Worm (Caenorhabditis elegans) whole organism, L4 larva: ENCODE measurements around the gene alg-1.
A peak's percentile ranks its signal among the peaks of the same experiment; 100 is the strongest.

Source experiments
- F44E2.7 ChIP-seq: fragments of 200-800 bp; sonication (Bioruptor generic); IDR thresholded peaks from 2 replicates; pipeline ENCODE4 v2.1.2; 2022; ENCODE audit warnings: missing genetic modification characterization, missing compliant biosample characterization
- F49E8.2 ChIP-seq: sonication (generic microtip); optimal IDR thresholded peaks from 2 replicates; lab custom pipeline; 2016; ENCODE audit warnings: missing compliant biosample characterization, mild to moderate bottlenecking, missing genetic modification characterization, borderline replicate concordance
- R02D3.7 ChIP-seq: fragments of 150-350 bp; sonication (generic microtip); optimal IDR thresholded peaks from 3 replicates; lab custom pipeline; 2014; ENCODE audit warnings: missing biosample characterization, missing genetic modification characterization
- T20F7.1 ChIP-seq: fragments of 200-800 bp; sonication (Bioruptor generic); optimal IDR thresholded peaks from 2 replicates; lab custom pipeline; 2018; ENCODE audit warnings: mild to moderate bottlenecking, missing genetic modification characterization, missing compliant biosample characterization
- arid-1 ChIP-seq: fragments of 200-800 bp; sonication (Bioruptor generic); conservative IDR thresholded peaks from 2 replicates; pipeline ENCODE4 v1.3.6; 2022; ENCODE audit warnings: missing genetic modification reagents, missing genetic modification characterization, missing compliant biosample characterization
- ceh-44 ChIP-seq: fragments of 200-800 bp; sonication (Bioruptor generic); IDR thresholded peaks from 2 replicates; pipeline ENCODE4 v1.3.6; 2022; ENCODE audit warnings: missing genetic modification reagents, missing genetic modification characterization, missing compliant biosample characterization
- daf-16 ChIP-seq, 3 experiments: sonication (generic microtip); optimal IDR thresholded peaks; 2 replicates each; lab custom pipeline; 2016 to 2017; ENCODE audit warnings: missing genetic modification characterization in 3 of 3, missing genetic modification reagents in 3 of 3, mild to moderate bottlenecking in 2 of 3, missing compliant biosample characterization in 2 of 3, missing biosample characterization in 1 of 3, moderate library complexity in 1 of 3
- dmd-6 ChIP-seq: fragments of 200-800 bp; sonication (Bioruptor generic); IDR thresholded peaks from 2 replicates; pipeline ENCODE4 v1.3.6; 2022; ENCODE audit warnings: missing genetic modification reagents, missing genetic modification characterization, missing compliant biosample characterization
- dve-1 ChIP-seq: sonication (generic microtip); optimal IDR thresholded peaks from 2 replicates; lab custom pipeline; 2017; ENCODE audit warnings: antibody characterized with exemption, mild to moderate bottlenecking, missing genetic modification characterization, missing compliant biosample characterization; ENCODE audit not compliant: insufficient read depth
- egl-43 ChIP-seq: fragments of 200-800 bp; sonication (Bioruptor generic); IDR thresholded peaks from 2 replicates; pipeline ENCODE4 v1.3.6; 2022; ENCODE audit warnings: missing genetic modification reagents, missing genetic modification characterization, missing compliant biosample characterization
- hif-1 ChIP-seq, 2 experiments: sonication (generic microtip); optimal IDR thresholded peaks; 2 replicates each; lab custom pipeline; 2016 to 2017; ENCODE audit warnings: missing compliant biosample characterization in 2 of 2, missing genetic modification characterization in 2 of 2, missing genetic modification reagents in 2 of 2, missing genotype in 2 of 2, mild to moderate bottlenecking in 1 of 2
- hlh-11 ChIP-seq: fragments of 200-800 bp; sonication (Bioruptor generic); optimal IDR thresholded peaks from 2 replicates; lab custom pipeline; 2018; ENCODE audit warnings: mild to moderate bottlenecking, missing genetic modification characterization, missing compliant biosample characterization
- hlh-30 ChIP-seq: sonication (generic microtip); optimal IDR thresholded peaks from 2 replicates; lab custom pipeline; 2017; ENCODE audit warnings: antibody characterized with exemption, mild to moderate bottlenecking, missing genetic modification characterization, missing compliant biosample characterization; ENCODE audit not compliant: insufficient read depth
- lim-7 ChIP-seq: fragments of 200-800 bp; sonication (Bioruptor generic); IDR thresholded peaks from 2 replicates; pipeline ENCODE4 v1.3.6; 2022; ENCODE audit warnings: missing genetic modification characterization, missing compliant biosample characterization
- lin-38 ChIP-seq: fragments of 200-800 bp; sonication (Bioruptor generic); IDR thresholded peaks from 2 replicates; pipeline ENCODE4 v1.3.6; 2022; ENCODE audit warnings: missing genetic modification reagents, missing genetic modification characterization, missing compliant biosample characterization
- mxl-3 ChIP-seq: fragments of 200-800 bp; sonication (Bioruptor generic); optimal IDR thresholded peaks from 2 replicates; lab custom pipeline; 2018; ENCODE audit warnings: mild to moderate bottlenecking, missing genetic modification characterization, missing compliant biosample characterization
- nhr-102 ChIP-seq: sonication (generic microtip); optimal IDR thresholded peaks from 2 replicates; lab custom pipeline; 2016; ENCODE audit warnings: mild to moderate bottlenecking, missing genetic modification characterization, moderate library complexity, missing compliant biosample characterization
- nhr-237 ChIP-seq: sonication (generic microtip); optimal IDR thresholded peaks from 2 replicates; lab custom pipeline; 2017; ENCODE audit warnings: missing biosample characterization, missing genetic modification characterization
- nhr-28 ChIP-seq: fragments of 150-350 bp; optimal IDR thresholded peaks from 2 replicates; lab custom pipeline; 2014; ENCODE audit warnings: missing biosample characterization, missing genetic modification characterization
- pha-4 ChIP-seq, 2 experiments: fragments of 150-350 bp in 1 of 2; fragments of 200-800 bp in 1 of 2; sonication (Bioruptor generic) in 1 of 2; IDR thresholded peaks in 1 of 2; optimal IDR thresholded peaks in 1 of 2; 2 replicates each; pipeline versions ENCODE4 v1.3.6 to Lab custom; 2014 to 2022; ENCODE audit warnings: missing genetic modification characterization in 2 of 2, missing genetic modification reagents in 2 of 2, missing biosample characterization in 1 of 2, missing compliant biosample characterization in 1 of 2
- pqm-1 ChIP-seq: sonication (generic microtip); optimal IDR thresholded peaks from 2 replicates; lab custom pipeline; 2017; ENCODE audit warnings: missing biosample characterization, missing genetic modification characterization
- rbr-2 ChIP-seq: sonication (generic microtip); optimal IDR thresholded peaks from 2 replicates; lab custom pipeline; 2016; ENCODE audit warnings: missing genotype, missing genetic modification characterization, missing compliant biosample characterization
- set-16 ChIP-seq: fragments of 200-800 bp; sonication (Bioruptor generic); IDR thresholded peaks from 2 replicates; pipeline ENCODE4 v1.3.6; 2022; ENCODE audit warnings: missing genetic modification reagents, missing genetic modification characterization, missing compliant biosample characterization
- snpc-4 ChIP-seq: fragments of 150-350 bp; optimal IDR thresholded peaks from 2 replicates; lab custom pipeline; 2014; ENCODE audit warnings: missing biosample characterization, missing genetic modification characterization
- tag-97 ChIP-seq: fragments of 200-800 bp; sonication (Bioruptor generic); IDR thresholded peaks from 2 replicates; pipeline ENCODE4 v1.3.6; 2022; ENCODE audit warnings: missing genetic modification characterization, missing compliant biosample characterization
- unc-39 ChIP-seq: sonication (generic microtip); optimal IDR thresholded peaks from 2 replicates; lab custom pipeline; 2017; ENCODE audit warnings: missing biosample characterization, missing genetic modification characterization
- unc-62 ChIP-seq, 3 experiments: fragments of 150-350 bp in 1 of 3; sonication (generic microtip); optimal IDR thresholded peaks in 2 of 3; peaks in 1 of 3; 1 replicate in 1 of 3; 2 replicates in 2 of 3; lab custom pipeline; 2014 to 2017; ENCODE audit warnings: missing biosample characterization in 3 of 3, missing genetic modification characterization in 3 of 3, missing genetic modification reagents in 3 of 3, missing genotype in 1 of 3
- zfp-2 ChIP-seq: sonication (generic microtip); optimal IDR thresholded peaks from 2 replicates; lab custom pipeline; 2016; ENCODE audit warnings: mild to moderate bottlenecking, missing genetic modification characterization, missing compliant biosample characterization

Gene alg-1

DNA sequence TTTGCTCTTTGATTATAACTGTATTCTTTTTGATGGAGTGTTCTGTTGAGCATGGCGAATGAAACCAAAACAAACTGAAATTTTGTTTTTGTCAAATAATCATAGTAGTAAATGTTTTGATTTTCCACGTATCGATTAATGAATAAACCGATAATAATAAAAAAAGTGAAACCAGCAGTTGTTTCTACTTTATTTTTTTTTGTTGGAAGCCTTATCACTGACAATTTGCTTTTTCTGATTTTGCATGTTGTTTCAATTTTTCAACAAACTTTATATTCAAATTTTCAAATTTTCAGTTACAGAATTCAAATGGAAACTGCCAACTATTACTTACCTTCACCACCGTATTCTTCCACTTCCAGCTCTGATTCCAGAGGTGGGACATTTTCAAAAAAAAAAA, 14.3 kb upstream of the alg-1 start, which contains the start of gene elt-3:
elt-3 (plus strand) TSS at position 301 of the 400 bp plus-strand sequence.
- TF ChIP-seq zfp-2 (tag; lab: Kevin White, UChicago) (no peak), F49E8.2 (tag; lab: Kevin White, UChicago) (no peak), lim-7 (no peak), lin-38 (GFP tag; lab: Robert Waterston, UW) (no peak), rbr-2 (tag; lab: Kevin White, UChicago) (no peak), nhr-28 (tag; lab: Kevin White, UChicago) (no peak)

DNA sequence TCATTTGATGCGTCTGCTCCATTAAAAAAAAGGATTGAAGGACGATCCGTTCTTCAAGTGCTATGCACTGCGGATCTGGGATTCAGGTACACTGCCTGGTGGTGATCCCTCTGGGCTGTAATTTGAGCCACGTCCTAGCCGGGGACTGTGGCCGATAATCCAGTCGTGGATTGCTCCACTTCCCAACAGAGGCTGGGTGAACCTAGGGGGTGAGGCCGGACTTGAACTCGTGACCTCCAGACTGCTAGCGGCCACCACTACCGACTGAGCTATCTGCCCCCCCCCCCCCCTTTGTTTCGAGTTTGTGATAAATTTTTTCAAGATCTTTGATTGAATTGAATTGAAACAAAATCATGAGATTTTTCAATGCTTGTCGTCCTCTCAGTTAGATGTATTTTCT, 13.3 kb upstream of the alg-1 start:
- TF ChIP-seq set-16 (GFP tag; lab: Robert Waterston, UW) (peak; percentile 83), ceh-44 (GFP tag; lab: Robert Waterston, UW) (0 out of 2 replicates have a peak, but pooled peaks have one; percentile 9)

DNA sequence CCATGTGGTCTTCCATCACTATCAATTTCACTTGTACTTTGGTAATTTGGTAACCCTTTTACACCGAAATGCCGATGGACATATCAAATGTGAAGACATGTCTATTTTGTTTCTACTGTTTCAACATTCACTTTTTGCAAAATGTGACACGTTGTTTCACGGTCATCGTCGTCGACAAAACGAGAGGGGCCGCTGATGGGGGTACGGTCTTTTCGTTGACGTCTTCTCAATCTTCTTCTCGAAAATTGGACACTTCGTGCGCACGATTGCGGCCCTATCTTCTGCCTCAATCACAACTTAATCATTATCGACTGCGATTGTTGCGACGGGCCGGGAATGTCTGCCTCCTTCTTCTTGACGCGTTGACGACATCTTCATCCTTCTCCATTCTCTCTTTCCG, 12.2 kb upstream of the alg-1 start:
- peak in 1 of 2 experiments; percentile 79 for TF ChIP-seq unc-62 (GFP tag; optimal IDR thresholded peaks at IDR 0.05 in 1 of 2; lab: Kevin White, UChicago)
- TF ChIP-seq unc-62 (tag; optimal IDR thresholded peaks at IDR 0.05; lab: Kevin White, UChicago): no peak
- TF ChIP-seq pha-4 (GFP tag; IDR thresholded peaks at IDR 0.05; lab: Robert Waterston, UW): no peak
- no peak for TF ChIP-seq pha-4 (tag; optimal IDR thresholded peaks at IDR 0.05; lab: Kevin White, UChicago)
- peak; percentile 4 for TF ChIP-seq nhr-28 (tag; lab: Kevin White, UChicago)
- no peak for TF ChIP-seq tag-97 (GFP tag; lab: Robert Waterston, UW)
- no peak for TF ChIP-seq hif-1 (tag; optimal IDR thresholded peaks at IDR 0.05; lab: Kevin White, UChicago)
- TF ChIP-seq hlh-11 (tag; lab: Kevin White, UChicago): peak; percentile 23
- peak; percentile 50 for TF ChIP-seq mxl-3

DNA sequence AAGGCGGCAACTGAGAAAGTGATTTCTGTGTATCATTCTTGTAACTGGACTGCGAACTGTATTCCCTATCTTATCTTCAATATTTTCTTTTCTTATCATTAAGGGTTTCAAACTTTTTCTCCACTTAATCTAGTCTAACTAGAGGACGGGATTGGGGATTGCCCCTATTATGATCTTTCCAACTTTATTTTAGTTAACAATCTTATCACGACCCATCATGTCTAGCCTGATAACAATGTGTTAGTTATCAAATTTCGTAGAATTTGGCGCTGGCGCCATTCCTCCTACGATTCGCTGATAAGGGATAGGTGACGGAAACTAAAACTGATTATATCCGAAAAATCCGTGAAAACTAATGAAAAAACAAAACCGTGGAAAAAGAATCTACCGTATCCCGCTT, 11.6 kb upstream of the alg-1 start:
- peak in 1 of 2 experiments; percentile 84 for TF ChIP-seq unc-62 (GFP tag; optimal IDR thresholded peaks at IDR 0.05 in 1 of 2; lab: Kevin White, UChicago)
- TF ChIP-seq unc-62 (tag; optimal IDR thresholded peaks at IDR 0.05; lab: Kevin White, UChicago): no peak
- peak; percentile 44 for TF ChIP-seq dve-1
- TF ChIP-seq nhr-102: no peak
- TF ChIP-seq dmd-6 (GFP tag; lab: Robert Waterston, UW): peak; percentile 67
- TF ChIP-seq nhr-28 (tag; lab: Kevin White, UChicago): peak; percentile 32
- TF ChIP-seq daf-16 (GFP tag; optimal IDR thresholded peaks at IDR 0.05; lab: Kevin White, UChicago): no peak
- TF ChIP-seq daf-16 (tag; optimal IDR thresholded peaks at IDR 0.05; lab: Kevin White, UChicago): peak; percentile 39
- peak; percentile 55 for TF ChIP-seq hlh-11 (tag; lab: Kevin White, UChicago)
- no peak for TF ChIP-seq F44E2.7 (GFP tag; lab: Robert Waterston, UW)
- TF ChIP-seq R02D3.7 (tag; lab: Kevin White, UChicago): no peak
- peak; percentile 88 for TF ChIP-seq pqm-1 (tag; lab: Kevin White, UChicago)

DNA sequence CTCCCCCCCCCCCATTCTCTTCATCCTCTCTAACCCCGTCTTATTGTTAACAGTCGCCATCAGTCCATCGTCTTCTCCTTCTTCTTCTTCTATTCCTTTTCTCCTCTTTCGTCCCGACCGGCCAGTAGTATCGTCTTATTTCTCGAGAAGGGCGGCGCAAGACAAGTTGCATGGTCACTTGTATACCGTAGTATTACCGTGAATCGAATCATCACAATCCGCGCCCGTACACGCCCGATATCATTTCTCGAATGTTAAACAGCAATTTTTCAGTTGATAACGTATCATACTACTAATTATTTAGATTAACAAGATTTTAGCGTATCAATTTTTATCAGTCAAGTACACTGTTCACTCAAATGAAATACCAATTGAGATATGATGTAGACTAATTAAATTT, 11.0 kb upstream of the alg-1 start:
- TF ChIP-seq mxl-3 (peak; percentile 8), hlh-30 (tag; lab: Kevin White, UChicago) (peak; percentile 4), unc-39 (no peak)

DNA sequence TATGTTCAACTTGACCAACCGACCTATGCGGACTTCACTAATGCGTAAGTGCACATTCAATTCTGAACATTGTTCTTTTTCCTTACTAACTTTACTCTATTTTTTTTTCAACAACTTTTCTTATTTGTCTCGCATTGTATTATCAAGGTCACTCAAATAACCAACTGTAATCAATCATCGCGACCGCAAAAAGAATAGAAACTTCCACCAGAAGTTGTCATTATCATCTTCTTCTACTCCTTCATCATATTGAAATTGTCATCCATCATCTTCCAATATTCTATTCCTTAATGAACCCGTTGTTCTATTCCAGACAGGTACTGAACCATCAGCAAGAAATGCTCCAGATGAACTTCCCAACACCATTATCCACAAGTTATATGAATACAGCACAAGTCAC, 9.5 kb upstream of the alg-1 start:
- TF ChIP-seq ceh-44 (GFP tag; lab: Robert Waterston, UW): no peak
- no peak for TF ChIP-seq nhr-237 (tag; lab: Kevin White, UChicago)
- peak; percentile 19 for TF ChIP-seq nhr-28 (tag; lab: Kevin White, UChicago)
- TF ChIP-seq unc-62 (GFP tag; optimal IDR thresholded peaks at IDR 0.05 in 1 of 2; lab: Kevin White, UChicago): peak in 1 of 2 experiments; percentile 99
- TF ChIP-seq unc-62 (tag; optimal IDR thresholded peaks at IDR 0.05; lab: Kevin White, UChicago): no peak
- no peak for TF ChIP-seq lim-7
- no peak for TF ChIP-seq tag-97 (GFP tag; lab: Robert Waterston, UW)
- no peak for TF ChIP-seq egl-43
- no peak for TF ChIP-seq arid-1 (GFP tag; lab: Robert Waterston, UW)
- no peak for TF ChIP-seq snpc-4 (tag; lab: Kevin White, UChicago)
- no peak for TF ChIP-seq T20F7.1 (GFP tag; lab: Kevin White, UChicago)
